Worm (Caenorhabditis elegans) whole organism, L1 larva: ENCODE results near the gene C09F5.3.
A peak's percentile ranks its signal among the peaks of the same experiment; 100 is the strongest.

Experiments
- C04F5.9 ChIP-seq: sonication (generic microtip); optimal IDR thresholded peaks from 2 replicates; lab custom pipeline; 2016; ENCODE audit warnings: missing genetic modification characterization, missing compliant biosample characterization
- F16B12.6 ChIP-seq: fragments of 150-350 bp; optimal IDR thresholded peaks from 2 replicates; lab custom pipeline; 2014; ENCODE audit warnings: missing biosample characterization, missing genetic modification characterization
- aha-1 ChIP-seq: fragments of 150-350 bp; optimal IDR thresholded peaks from 2 replicates; lab custom pipeline; 2014; ENCODE audit warnings: missing biosample characterization, missing genetic modification characterization
- alr-1 ChIP-seq: fragments of 200-800 bp; sonication (Bioruptor generic); optimal IDR thresholded peaks from 2 replicates; lab custom pipeline; 2018; ENCODE audit warnings: borderline replicate concordance, mild to moderate bottlenecking, missing genetic modification characterization, missing compliant biosample characterization
- blmp-1 ChIP-seq: fragments of 150-350 bp; optimal IDR thresholded peaks from 2 replicates; lab custom pipeline; 2014; ENCODE audit warnings: missing biosample characterization, missing genetic modification characterization
- ceh-63 ChIP-seq: fragments of 200-800 bp; sonication (Bioruptor generic); optimal IDR thresholded peaks from 2 replicates; lab custom pipeline; 2018; ENCODE audit warnings: mild to moderate bottlenecking, missing genetic modification characterization, missing compliant biosample characterization
- ceh-8 ChIP-seq: fragments of 200-800 bp; sonication (Bioruptor generic); optimal IDR thresholded peaks from 2 replicates; lab custom pipeline; 2018; ENCODE audit warnings: mild to moderate bottlenecking, missing genetic modification characterization, moderate library complexity, missing compliant biosample characterization
- ceh-88 ChIP-seq: fragments of 200-800 bp; sonication (Bioruptor generic); IDR thresholded peaks from 2 replicates; pipeline ENCODE4 v1.3.6; 2022; ENCODE audit warnings: missing genetic modification characterization, missing compliant biosample characterization
- dpl-1 ChIP-seq, 3 experiments: fragments of 150-350 bp in 2 of 3; sonication (generic microtip) in 1 of 3; optimal IDR thresholded peaks; 2 replicates each; lab custom pipeline; 2014 to 2017; ENCODE audit warnings: missing biosample characterization in 3 of 3, missing genetic modification characterization in 3 of 3, missing genetic modification reagents in 3 of 3
- dsc-1 ChIP-seq: sonication (generic microtip); optimal IDR thresholded peaks from 2 replicates; lab custom pipeline; 2016; ENCODE audit warnings: mild to moderate bottlenecking, missing genetic modification characterization, missing compliant biosample characterization
- efl-3 ChIP-seq: fragments of 200-800 bp; sonication (Bioruptor generic); optimal IDR thresholded peaks from 2 replicates; lab custom pipeline; 2018; ENCODE audit warnings: mild to moderate bottlenecking, missing genetic modification characterization, missing compliant biosample characterization
- egl-27 ChIP-seq, 2 experiments: fragments of 150-350 bp in 1 of 2; sonication (generic microtip); optimal IDR thresholded peaks; 3 replicates each; lab custom pipeline; 2017 to 2018; ENCODE audit warnings: missing biosample characterization in 2 of 2, missing genetic modification characterization in 2 of 2, missing genetic modification reagents in 2 of 2
- elt-3 ChIP-seq, 6 experiments: fragments of 150-350 bp in 1 of 6; sonication (generic microtip); optimal IDR thresholded peaks; 2 replicates each; lab custom pipeline; 2017 to 2018; ENCODE audit warnings: missing biosample characterization in 6 of 6, missing genetic modification characterization in 6 of 6, inconsistent platforms in 1 of 6
- fkh-4 ChIP-seq: sonication (generic microtip); optimal IDR thresholded peaks from 2 replicates; lab custom pipeline; 2016; ENCODE audit warnings: missing compliant biosample characterization, missing genetic modification characterization, borderline replicate concordance
- fkh-8 ChIP-seq: sonication (generic microtip); optimal IDR thresholded peaks from 2 replicates; lab custom pipeline; 2016; ENCODE audit warnings: mild to moderate bottlenecking, missing genetic modification characterization, missing compliant biosample characterization
- hlh-17 ChIP-seq: fragments of 200-800 bp; sonication (Bioruptor generic); optimal IDR thresholded peaks from 2 replicates; lab custom pipeline; 2018; ENCODE audit warnings: missing genetic modification characterization, mild to moderate bottlenecking, missing compliant biosample characterization, moderate library complexity, borderline replicate concordance
- hlh-4 ChIP-seq: sonication (generic microtip); optimal IDR thresholded peaks from 2 replicates; lab custom pipeline; 2016; ENCODE audit warnings: mild to moderate bottlenecking, missing genetic modification characterization, missing compliant biosample characterization
- irx-1 ChIP-seq: sonication (generic microtip); optimal IDR thresholded peaks from 2 replicates; lab custom pipeline; 2016; ENCODE audit warnings: missing genetic modification characterization, missing compliant biosample characterization
- jun-1 ChIP-seq: fragments of 150-350 bp; optimal IDR thresholded peaks from 2 replicates; lab custom pipeline; 2014; ENCODE audit warnings: missing biosample characterization, missing genetic modification reagents, missing genetic modification characterization
- lin-14 ChIP-seq: fragments of 200-800 bp; sonication (Bioruptor generic); optimal IDR thresholded peaks from 2 replicates; lab custom pipeline; 2018; ENCODE audit warnings: mild to moderate bottlenecking, missing genetic modification characterization, moderate library complexity, missing compliant biosample characterization
- lin-15B ChIP-seq: fragments of 150-350 bp; sonication (generic microtip); optimal IDR thresholded peaks from 3 replicates; lab custom pipeline; 2014; ENCODE audit warnings: missing biosample characterization, missing genetic modification characterization
- lir-3 ChIP-seq: sonication (generic microtip); optimal IDR thresholded peaks from 2 replicates; lab custom pipeline; 2016; ENCODE audit warnings: mild to moderate bottlenecking, missing genetic modification characterization, moderate library complexity, missing compliant biosample characterization; ENCODE audit not compliant: poor library complexity
- lsy-2 ChIP-seq, 2 experiments: fragments of 150-350 bp; optimal IDR thresholded peaks; 2 replicates each; lab custom pipeline; 2014; ENCODE audit warnings: missing biosample characterization in 2 of 2, missing genetic modification characterization in 2 of 2
- mdl-1 ChIP-seq, 2 experiments: fragments of 150-350 bp; optimal IDR thresholded peaks; 2 replicates each; lab custom pipeline; 2014 to 2017; ENCODE audit warnings: missing biosample characterization in 2 of 2, missing genetic modification characterization in 2 of 2, inconsistent platforms in 1 of 2
- mef-2 ChIP-seq: fragments of 150-350 bp; optimal IDR thresholded peaks from 2 replicates; lab custom pipeline; 2014; ENCODE audit warnings: missing biosample characterization, missing genetic modification characterization
- nhr-11 ChIP-seq: fragments of 150-350 bp; optimal IDR thresholded peaks from 2 replicates; lab custom pipeline; 2014; ENCODE audit warnings: missing biosample characterization, missing genetic modification characterization
- nhr-237 ChIP-seq: fragments of 150-350 bp; optimal IDR thresholded peaks from 2 replicates; lab custom pipeline; 2014; ENCODE audit warnings: missing biosample characterization, missing genetic modification characterization
- nhr-28 ChIP-seq: fragments of 150-350 bp; optimal IDR thresholded peaks from 2 replicates; lab custom pipeline; 2014; ENCODE audit warnings: missing biosample characterization, missing genetic modification characterization
- nhr-47 ChIP-seq: sonication (generic microtip); optimal IDR thresholded peaks from 2 replicates; lab custom pipeline; 2016; ENCODE audit warnings: mild to moderate bottlenecking, missing genetic modification characterization, moderate library complexity, missing compliant biosample characterization
- nhr-71 ChIP-seq: sonication (generic microtip); optimal IDR thresholded peaks from 2 replicates; lab custom pipeline; 2016; ENCODE audit warnings: mild to moderate bottlenecking, missing genetic modification characterization, moderate library complexity, missing compliant biosample characterization
- nhr-85 ChIP-seq: sonication (generic microtip); peaks from one replicate; lab custom pipeline; 2016; ENCODE audit warnings: missing genetic modification characterization, inconsistent platforms, missing compliant biosample characterization
- nhr-90 ChIP-seq: sonication (generic microtip); optimal IDR thresholded peaks from 2 replicates; lab custom pipeline; 2016; ENCODE audit warnings: mild to moderate bottlenecking, missing genetic modification characterization, missing compliant biosample characterization; ENCODE audit not compliant: poor library complexity
- pag-3 ChIP-seq: sonication (generic microtip); optimal IDR thresholded peaks from 2 replicates; lab custom pipeline; 2017; ENCODE audit warnings: missing genetic modification characterization, mild to moderate bottlenecking, missing compliant biosample characterization, antibody characterized with exemption, borderline replicate concordance; ENCODE audit not compliant: insufficient read depth
- pax-3 ChIP-seq: fragments of 200-800 bp; sonication (Bioruptor generic); optimal IDR thresholded peaks from 2 replicates; lab custom pipeline; 2018; ENCODE audit warnings: mild to moderate bottlenecking, missing genetic modification characterization, moderate library complexity, missing compliant biosample characterization
- pqm-1 ChIP-seq: sonication (generic microtip); optimal IDR thresholded peaks from 3 replicates; lab custom pipeline; 2017; ENCODE audit warnings: missing biosample characterization, missing genetic modification characterization
- skn-1 ChIP-seq: fragments of 150-350 bp; optimal IDR thresholded peaks from 2 replicates; lab custom pipeline; 2014; ENCODE audit warnings: missing biosample characterization, missing genetic modification characterization
- snpc-4 ChIP-seq: fragments of 150-350 bp; optimal IDR thresholded peaks from 2 replicates; lab custom pipeline; 2014; ENCODE audit warnings: missing biosample characterization, missing genetic modification characterization
- snu-23 ChIP-seq: sonication (generic microtip); optimal IDR thresholded peaks from 2 replicates; lab custom pipeline; 2016; ENCODE audit warnings: missing genetic modification characterization, missing compliant biosample characterization
- sox-4 ChIP-seq: sonication (generic microtip); optimal IDR thresholded peaks from 2 replicates; lab custom pipeline; 2016; ENCODE audit warnings: missing genetic modification characterization, missing compliant biosample characterization
- sptf-1 ChIP-seq: fragments of 150-350 bp; optimal IDR thresholded peaks from 2 replicates; lab custom pipeline; 2014; ENCODE audit warnings: missing biosample characterization, missing genetic modification characterization
- sup-37 ChIP-seq: fragments of 200-800 bp; sonication (Bioruptor generic); optimal IDR thresholded peaks from 2 replicates; lab custom pipeline; 2018; ENCODE audit warnings: mild to moderate bottlenecking, missing genetic modification characterization, missing compliant biosample characterization
- swsn-7 ChIP-seq: sonication (generic microtip); optimal IDR thresholded peaks from 2 replicates; lab custom pipeline; 2016; ENCODE audit warnings: missing genetic modification characterization, missing compliant biosample characterization
- tbx-2 ChIP-seq: sonication (generic microtip); optimal IDR thresholded peaks from 2 replicates; lab custom pipeline; 2016; ENCODE audit warnings: missing genetic modification characterization, missing compliant biosample characterization
- unc-86 ChIP-seq: sonication (generic microtip); optimal IDR thresholded peaks from 2 replicates; lab custom pipeline; 2016; ENCODE audit warnings: missing genetic modification characterization, missing compliant biosample characterization
- vab-15 ChIP-seq: sonication (generic microtip); optimal IDR thresholded peaks from 2 replicates; lab custom pipeline; 2017; ENCODE audit warnings: missing genotype, mild to moderate bottlenecking, missing genetic modification characterization, missing compliant biosample characterization
- xbp-1 ChIP-seq: sonication (generic microtip); optimal IDR thresholded peaks from 2 replicates; lab custom pipeline; 2016; ENCODE audit warnings: missing genetic modification characterization, missing compliant biosample characterization
- zip-4 ChIP-seq: fragments of 200-800 bp; sonication (Bioruptor generic); optimal IDR thresholded peaks from 2 replicates; lab custom pipeline; 2018; ENCODE audit warnings: mild to moderate bottlenecking, missing genetic modification characterization, moderate library complexity, missing compliant biosample characterization
- ztf-4 ChIP-seq: fragments of 150-350 bp; optimal IDR thresholded peaks from 2 replicates; lab custom pipeline; 2014; ENCODE audit warnings: missing biosample characterization, missing genetic modification characterization

Gene C09F5.3

ce11 chrIII:670994-671393, 5.9 kb upstream of the C09F5.3 start (continued):
- TF ChIP-seq vab-15 (tag; lab: Kevin White, UChicago) (no peak), ceh-88 (GFP tag; lab: Robert Waterston, UW) (no peak), snu-23 (GFP tag; lab: Kevin White, UChicago) (peak; percentile 57), nhr-90 (tag; lab: Kevin White, UChicago) (no peak), egl-27 (tag; optimal IDR thresholded peaks at IDR 0.05; lab: Kevin White, UChicago) (no peak), fkh-8 (tag; lab: Kevin White, UChicago) (peak; percentile 88), F16B12.6 (tag; lab: Kevin White, UChicago) (no peak), hlh-17 (GFP tag; lab: Kevin White, UChicago) (no peak), alr-1 (tag; lab: Kevin White, UChicago) (no peak), swsn-7 (peak; percentile 73), mef-2 (tag; lab: Kevin White, UChicago) (peak; percentile 83), xbp-1 (tag; lab: Kevin White, UChicago) (peak; percentile 39), hlh-4 (no peak), tbx-2 (peak; percentile 65), dpl-1 (GFP tag; optimal IDR thresholded peaks at IDR 0.05; lab: Kevin White, UChicago) (peak in 1 of 3 experiments; percentile 19), sox-4 (tag; lab: Kevin White, UChicago) (no peak), blmp-1 (tag; lab: Kevin White, UChicago) (no peak), lsy-2 (tag; optimal IDR thresholded peaks at IDR 0.05; lab: Kevin White, UChicago) (peak; percentile 18 to 63), unc-86 (peak; percentile 78), ceh-8 (GFP tag; lab: Kevin White, UChicago) (peak; percentile 16), C04F5.9 (tag; lab: Kevin White, UChicago) (no peak), dsc-1 (peak; percentile 17), efl-3 (GFP tag; lab: Kevin White, UChicago) (no peak)

DNA sequence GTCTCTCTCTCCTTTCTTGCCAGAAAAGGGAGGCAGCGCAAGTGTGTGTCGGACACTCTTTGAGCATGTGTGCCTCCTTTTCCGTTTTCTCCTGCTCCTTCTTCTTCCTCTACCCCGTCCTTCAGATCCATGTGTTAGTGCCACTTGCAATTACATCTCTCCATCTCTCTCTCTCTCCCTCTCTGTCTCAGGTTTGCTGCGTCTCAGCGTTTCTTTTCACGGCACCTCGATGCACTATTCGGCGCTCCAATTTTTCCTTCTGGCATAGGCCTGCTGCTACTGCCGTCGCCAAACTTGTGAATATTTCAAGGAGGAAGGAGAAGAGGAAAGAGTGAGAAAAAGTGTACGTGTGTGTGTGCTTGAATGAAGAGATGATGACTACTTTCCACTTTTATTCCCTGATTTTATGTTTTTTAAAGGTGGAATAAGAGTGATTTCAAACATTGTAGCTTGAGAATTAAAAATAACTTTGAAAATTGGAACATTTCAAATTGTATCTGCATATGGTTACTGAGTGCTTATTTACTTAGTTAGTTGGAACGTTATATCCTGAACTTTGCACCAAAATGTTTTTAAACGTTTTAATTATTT, 3.3 kb upstream of the C09F5.3 start, which contains the start of gene W02B3.3:
TSS of gene W02B3.3 (minus strand) at position 131 of the 591 bp plus-strand sequence.
- peak; percentile 79 for TF ChIP-seq nhr-47
- peak; percentile 55 for TF ChIP-seq snpc-4
- TF ChIP-seq irx-1 (tag; lab: Kevin White, UChicago): peak; percentile 47
- TF ChIP-seq tbx-2: peak; percentile 40
- no peak for TF ChIP-seq nhr-28 (tag; lab: Kevin White, UChicago)
- TF ChIP-seq hlh-4: no peak
- TF ChIP-seq nhr-71 (tag; lab: Kevin White, UChicago): peak; percentile 79
- no peak for TF ChIP-seq pqm-1 (tag; lab: Kevin White, UChicago)
- no peak for TF ChIP-seq sup-37 (GFP tag; lab: Kevin White, UChicago)
- TF ChIP-seq ceh-8 (GFP tag; lab: Kevin White, UChicago): peak; percentile 48
- no peak for TF ChIP-seq nhr-85 (tag; lab: Kevin White, UChicago)
- TF ChIP-seq hlh-17 (GFP tag; lab: Kevin White, UChicago): no peak
- TF ChIP-seq zip-4 (GFP tag; lab: Kevin White, UChicago): no peak
- peak; percentile 40 for TF ChIP-seq lir-3 (tag; lab: Kevin White, UChicago)
- peak in 1 of 2 experiments; percentile 34 for TF ChIP-seq mdl-1 (tag; optimal IDR thresholded peaks at IDR 0.05; lab: Kevin White, UChicago)
- no peak for TF ChIP-seq nhr-90 (tag; lab: Kevin White, UChicago)
- TF ChIP-seq aha-1 (tag; lab: Kevin White, UChicago): no peak
- no peak for TF ChIP-seq alr-1 (tag; lab: Kevin White, UChicago)
- peak; percentile 16 for TF ChIP-seq jun-1 (tag; lab: Kevin White, UChicago)
- TF ChIP-seq skn-1 (tag; lab: Kevin White, UChicago): peak; percentile 30
- TF ChIP-seq nhr-11 (tag; lab: Kevin White, UChicago): no peak
- peak; percentile 74 for TF ChIP-seq ceh-63
- TF ChIP-seq pax-3: no peak
- TF ChIP-seq efl-3 (GFP tag; lab: Kevin White, UChicago): no peak
- no peak for TF ChIP-seq fkh-4 (tag; lab: Kevin White, UChicago)
- peak; percentile 70 for TF ChIP-seq pag-3 (tag; lab: Kevin White, UChicago)
- TF ChIP-seq elt-3 (tag; optimal IDR thresholded peaks at IDR 0.05; lab: Kevin White, UChicago): no peak
- TF ChIP-seq lsy-2 (tag; optimal IDR thresholded peaks at IDR 0.05; lab: Kevin White, UChicago): peak; percentile 42 to 70
- TF ChIP-seq lin-14 (GFP tag; lab: Kevin White, UChicago): peak; percentile 96
- no peak for TF ChIP-seq sptf-1 (tag; lab: Kevin White, UChicago)
- peak; percentile 58 for TF ChIP-seq ztf-4
- no peak for TF ChIP-seq nhr-237 (tag; lab: Kevin White, UChicago)
- no peak for TF ChIP-seq vab-15 (tag; lab: Kevin White, UChicago)
- TF ChIP-seq lin-15B (tag; lab: Kevin White, UChicago): peak; percentile 8
